Worm (Caenorhabditis elegans) whole organism, young adult: ENCODE data around the gene set-12.

Experiments used
- T07F8.4 ChIP-seq: sonication (generic microtip); optimal IDR thresholded peaks from 2 replicates; lab custom pipeline; 2016; ENCODE audit warnings: mild to moderate bottlenecking, missing genetic modification characterization, moderate library complexity, missing compliant biosample characterization
- ama-1 ChIP-seq, 3 experiments: fragments of 150-350 bp in 1 of 3; sonication (generic microtip) in 2 of 3; optimal IDR thresholded peaks; 2 replicates each; lab custom pipeline; 2014 to 2018; ENCODE audit warnings: missing biosample characterization in 2 of 3, missing genetic modification characterization in 2 of 3, missing genetic modification reagents in 2 of 3
- cebp-2 ChIP-seq: fragments of 200-800 bp; sonication (Bioruptor generic); IDR thresholded peaks from 2 replicates; pipeline ENCODE4 v1.3.6; 2022; ENCODE audit warnings: missing genetic modification characterization, missing compliant biosample characterization
- ets-4 ChIP-seq: fragments of 200-800 bp; sonication (Bioruptor generic); optimal IDR thresholded peaks from 2 replicates; lab custom pipeline; 2018; ENCODE audit warnings: mild to moderate bottlenecking, missing genetic modification characterization, missing compliant biosample characterization
- hmg-20 ChIP-seq: fragments of 200-800 bp; sonication (Bioruptor generic); IDR thresholded peaks from 2 replicates; pipeline ENCODE4 v1.3.6; 2022; ENCODE audit warnings: missing genetic modification reagents, missing genetic modification characterization, missing compliant biosample characterization
- let-526 ChIP-seq: fragments of 200-800 bp; sonication (Bioruptor generic); IDR thresholded peaks from 2 replicates; pipeline ENCODE4 v1.3.6; 2022; ENCODE audit warnings: missing genetic modification reagents, missing genetic modification characterization, missing compliant biosample characterization
- lin-54 ChIP-seq: fragments of 200-800 bp; sonication (Bioruptor generic); optimal IDR thresholded peaks from 2 replicates; lab custom pipeline; 2018; ENCODE audit warnings: mild to moderate bottlenecking, missing genetic modification characterization, missing compliant biosample characterization
- snpc-1.3 ChIP-seq: sonication (generic microtip); optimal IDR thresholded peaks from 2 replicates; lab custom pipeline; 2017; ENCODE audit warnings: missing genetic modification characterization, mild to moderate bottlenecking, missing compliant biosample characterization, antibody characterized with exemption, moderate library complexity, missing genotype, missing genetic modification reagents; ENCODE audit not compliant: insufficient read depth
- unc-62 ChIP-seq: fragments of 150-350 bp; optimal IDR thresholded peaks from 2 replicates; lab custom pipeline; 2014; ENCODE audit warnings: missing biosample characterization, missing genetic modification reagents, missing genetic modification characterization
- ztf-26 ChIP-seq: sonication (generic microtip); optimal IDR thresholded peaks from 2 replicates; lab custom pipeline; 2017; ENCODE audit warnings: missing genetic modification characterization, missing compliant biosample characterization

- TF ChIP-seq ets-4 (GFP tag; lab: Kevin White, UChicago): no peak
- no peak for TF ChIP-seq snpc-1.3 (tag; lab: Kevin White, UChicago)
- no peak for TF ChIP-seq hmg-20 (GFP tag; lab: Robert Waterston, UW)
- TF ChIP-seq ama-1 (optimal IDR thresholded peaks at IDR 0.05; lab: Kevin White, UChicago): no peak
- no peak for TF ChIP-seq ama-1 (GFP tag; optimal IDR thresholded peaks at IDR 0.05; lab: Kevin White, UChicago)
- no peak for TF ChIP-seq ztf-26 (tag; lab: Kevin White, UChicago)
- no peak for TF ChIP-seq cebp-2 (GFP tag; lab: Robert Waterston, UW)
- TF ChIP-seq lin-54 (GFP tag; lab: Kevin White, UChicago): no peak
- TF ChIP-seq T07F8.4 (tag; lab: Kevin White, UChicago): no peak
- TF ChIP-seq let-526 (GFP tag; lab: Robert Waterston, UW): no peak
- no peak for TF ChIP-seq unc-62 (GFP tag; lab: Kevin White, UChicago)
These were observed 32.2 kb downstream of the set-12 start for ce11 chrX:7703863-7704262.
